Fruit fly (Drosophila melanogaster) whole organism, embryonic: ENCODE results near the gene CG3117.

Source experiments
- CG3726 ChIP-seq: fragments of 200-800 bp; sonication (Bioruptor generic); IDR thresholded peaks from 3 replicates; pipeline ENCODE4, ENCODE4 v1.3.6; 2022; ENCODE audit warnings: missing biosample characterization, missing genetic modification characterization
- gfzf ChIP-seq: fragments of 200-800 bp; sonication (Bioruptor generic); optimal IDR thresholded peaks from 2 replicates; lab custom pipeline; 2016; ENCODE audit warnings: missing biosample characterization, mild to moderate bottlenecking, missing genetic modification characterization, moderate library complexity
- psq ChIP-seq: fragments of 200-800 bp; sonication (Bioruptor generic); optimal IDR thresholded peaks from 2 replicates; lab custom pipeline; 2017; ENCODE audit warnings: missing biosample characterization, missing genetic modification characterization
- repo ChIP-seq: fragments of 200-800 bp; sonication (Bioruptor generic); optimal IDR thresholded peaks from 2 replicates; lab custom pipeline; 2016; ENCODE audit warnings: missing biosample characterization, missing genetic modification characterization

DNA sequence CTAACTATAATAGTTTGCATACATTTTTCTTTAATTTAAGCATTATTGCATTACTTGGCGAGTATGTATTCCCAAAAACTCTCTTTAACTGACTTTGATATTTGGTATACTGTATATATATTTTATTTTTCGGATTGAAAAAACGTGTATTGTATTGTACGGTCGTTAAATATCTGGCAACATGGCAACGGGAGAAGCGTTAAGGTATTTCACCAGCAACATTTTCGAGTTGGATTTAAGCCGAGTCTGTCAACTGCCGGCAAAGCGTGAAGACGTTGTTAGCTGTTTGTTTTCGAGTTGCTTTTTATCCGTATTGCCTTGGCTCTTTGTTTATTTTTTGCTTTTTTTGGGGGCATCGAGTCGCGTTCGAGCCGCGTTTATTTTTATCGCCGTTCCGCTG lies 7.2 kb downstream of the CG3117 start, which contains the start of gene CG2975:
- no peak for TF ChIP-seq CG3726 (GFP tag; lab: Robert Waterston, UW)
- no peak for TF ChIP-seq repo
- no peak for TF ChIP-seq psq (GFP tag; lab: Kevin White, UChicago)
- TF ChIP-seq gfzf (GFP tag; lab: Kevin White, UChicago), result peak; percentile 31
